Worm (Caenorhabditis elegans): ENCODE results near the gene ver-4.

ce11 chrX:10959136-10959535, 23.0 kb upstream of the ver-4 start, which contains the start of gene K09C8.2:
- TF ChIP-seq ztf-4 (tag; optimal IDR thresholded peaks at IDR 0.05) (no peak), blmp-1 (tag; optimal IDR thresholded peaks at IDR 0.05) (no peak), nhr-19 (GFP tag; conservative IDR thresholded peaks at IDR 0.05) (no peak), lsy-2 (tag; optimal IDR thresholded peaks at IDR 0.05) (no peak), nhr-77 (tag; optimal IDR thresholded peaks at IDR 0.05) (no peak), dpl-1 (GFP tag; optimal IDR thresholded peaks at IDR 0.05) (no peak), ceh-82 (tag; optimal IDR thresholded peaks at IDR 0.05) (no peak), nhr-11 (tag; optimal IDR thresholded peaks at IDR 0.05) (no peak), mdl-1 (tag; optimal IDR thresholded peaks at IDR 0.05) (no peak), tbx-2 (tag; optimal IDR thresholded peaks at IDR 0.05) (no peak), efl-3 (GFP tag; optimal IDR thresholded peaks at IDR 0.05) (no peak)

Data from whole organism, L1 larva.